Worm (Caenorhabditis elegans) whole organism, L2 larva: ENCODE results near the gene ZK829.7.

Source experiments
- nhr-12 ChIP-seq: fragments of 150-350 bp; optimal IDR thresholded peaks from 2 replicates; lab custom pipeline; 2014; ENCODE audit warnings: missing biosample characterization, missing genetic modification characterization
- unc-39 ChIP-seq: fragments of 150-350 bp; optimal IDR thresholded peaks from 2 replicates; lab custom pipeline; 2014; ENCODE audit warnings: missing biosample characterization, missing genetic modification characterization

DNA sequence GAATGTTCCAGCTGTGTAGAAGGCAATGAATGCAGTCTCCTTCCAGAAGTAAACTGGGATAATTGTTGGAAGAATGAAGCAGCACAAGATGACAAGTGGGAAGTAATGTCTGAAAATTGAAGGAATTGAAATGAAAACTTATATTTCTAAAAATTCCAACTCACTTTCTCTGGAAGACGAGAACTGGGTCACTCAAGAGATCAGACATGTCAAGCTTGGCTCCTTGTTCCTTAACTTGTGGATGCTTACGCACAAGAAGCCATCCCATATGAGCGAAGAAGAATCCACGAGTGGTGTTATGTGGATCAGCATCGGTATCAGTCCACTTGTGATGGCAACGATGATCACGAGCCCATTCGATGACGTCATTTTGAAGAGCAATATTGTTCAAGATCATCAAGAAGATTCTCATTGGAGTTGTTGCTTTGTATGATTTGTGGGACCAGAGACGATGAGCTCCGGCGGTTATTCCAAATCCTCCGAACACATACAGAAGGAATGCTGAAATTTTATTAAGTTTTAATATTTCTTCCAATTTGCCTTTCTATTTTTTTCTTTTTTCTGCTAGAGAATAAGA, 47.0 kb downstream of the ZK829.7 start:
- TF ChIP-seq unc-39 (no peak), nhr-12 (tag; lab: Kevin White, UChicago) (no peak)
